Worm (Caenorhabditis elegans) whole organism, L2 larva: Measurements from ENCODE around the gene oma-2.

ENCODE experiments used
- R02D3.7 ChIP-seq: fragments of 150-350 bp; optimal IDR thresholded peaks from 2 replicates; lab custom pipeline; 2014; ENCODE audit warnings: missing biosample characterization, missing genetic modification characterization
- Y55F3AM.14 ChIP-seq: fragments of 200-800 bp; sonication (Bioruptor generic); optimal IDR thresholded peaks from 2 replicates; lab custom pipeline; 2018; ENCODE audit warnings: mild to moderate bottlenecking, missing genetic modification characterization, missing compliant biosample characterization
- ama-1 ChIP-seq: fragments of 150-350 bp; optimal IDR thresholded peaks from 2 replicates; lab custom pipeline; 2018; ENCODE audit warnings: inconsistent platforms
- ceh-82 ChIP-seq: fragments of 150-350 bp; optimal IDR thresholded peaks from 2 replicates; lab custom pipeline; 2014; ENCODE audit warnings: missing biosample characterization, missing genetic modification characterization
- elt-1 ChIP-seq: fragments of 150-350 bp; optimal IDR thresholded peaks from 2 replicates; lab custom pipeline; 2014; ENCODE audit warnings: missing biosample characterization, missing genetic modification characterization
- gmeb-1 ChIP-seq: fragments of 150-350 bp; optimal IDR thresholded peaks from 2 replicates; lab custom pipeline; 2014; ENCODE audit warnings: missing biosample characterization, missing genetic modification characterization
- lin-13 ChIP-seq: fragments of 150-350 bp; optimal IDR thresholded peaks from 2 replicates; lab custom pipeline; 2014; ENCODE audit warnings: missing biosample characterization, missing genetic modification reagents, missing genetic modification characterization
- nhr-11 ChIP-seq: fragments of 150-350 bp; optimal IDR thresholded peaks from 2 replicates; lab custom pipeline; 2014; ENCODE audit warnings: missing biosample characterization, missing genetic modification characterization
- sem-4 ChIP-seq: fragments of 150-350 bp; optimal IDR thresholded peaks from 2 replicates; lab custom pipeline; 2014; ENCODE audit warnings: missing biosample characterization, missing genetic modification reagents, missing genetic modification characterization

DNA sequence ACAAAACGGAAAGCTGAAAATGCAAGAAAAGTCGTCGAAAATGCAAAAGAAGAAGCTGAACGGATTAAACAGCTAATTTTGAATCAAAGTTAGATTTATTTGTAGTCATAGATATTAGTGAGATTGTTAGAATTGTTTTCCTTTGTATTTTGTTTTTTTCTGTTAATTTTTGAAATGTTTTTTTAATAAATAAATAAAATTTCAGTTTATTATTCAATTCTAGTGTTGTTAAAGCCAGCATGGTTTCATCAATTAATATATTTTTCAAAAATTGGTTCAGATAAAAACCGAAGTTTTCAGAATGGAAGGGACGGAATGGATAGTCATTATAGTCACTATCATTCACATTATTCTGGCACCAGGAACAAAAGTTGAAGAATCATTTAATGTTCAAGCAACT lies 5.6 kb downstream of the oma-2 start, which contains the start of gene algn-12:
- TF ChIP-seq elt-1 (tag; lab: Kevin White, UChicago) (no peak), Y55F3AM.14 (no peak), ama-1 (no peak), sem-4 (tag; lab: Kevin White, UChicago) (no peak), gmeb-1 (tag; lab: Kevin White, UChicago) (no peak), nhr-11 (tag; lab: Kevin White, UChicago) (no peak), lin-13 (GFP tag; lab: Kevin White, UChicago) (no peak), R02D3.7 (tag; lab: Kevin White, UChicago) (no peak), ceh-82 (tag; lab: Kevin White, UChicago) (no peak)
